Worm (Caenorhabditis elegans) whole organism, young adult: ENCODE measurements around the gene faah-2.

Experiments
- B0261.1 ChIP-seq: sonication (generic microtip); optimal IDR thresholded peaks from 2 replicates; lab custom pipeline; 2016; ENCODE audit warnings: mild to moderate bottlenecking, missing genetic modification characterization, moderate library complexity, missing compliant biosample characterization
- F23B12.7 ChIP-seq: sonication (generic microtip); optimal IDR thresholded peaks from 2 replicates; lab custom pipeline; 2017; ENCODE audit warnings: missing genetic modification characterization, mild to moderate bottlenecking, missing compliant biosample characterization, antibody characterized with exemption, moderate library complexity; ENCODE audit not compliant: insufficient read depth
- K12H6.12 ChIP-seq: fragments of 200-800 bp; sonication (Bioruptor generic); optimal IDR thresholded peaks from 2 replicates; lab custom pipeline; 2018; ENCODE audit warnings: mild to moderate bottlenecking, missing genetic modification characterization, missing compliant biosample characterization
- ZK185.1 ChIP-seq: sonication (generic microtip); optimal IDR thresholded peaks from 2 replicates; lab custom pipeline; 2016; ENCODE audit warnings: mild to moderate bottlenecking, missing genetic modification characterization, missing compliant biosample characterization; ENCODE audit not compliant: poor library complexity, severe bottlenecking
- aptf-3 ChIP-seq: fragments of 200-800 bp; sonication (Bioruptor generic); IDR thresholded peaks from 2 replicates; pipeline ENCODE4 v1.3.6; 2022; ENCODE audit warnings: missing genetic modification characterization, missing compliant biosample characterization
- ceh-58 ChIP-seq: fragments of 200-800 bp; sonication (Bioruptor generic); IDR thresholded peaks from 2 replicates; pipeline ENCODE4 v1.3.6; 2022; ENCODE audit warnings: missing genetic modification characterization, missing compliant biosample characterization
- efl-1 ChIP-seq: fragments of 150-350 bp; optimal IDR thresholded peaks from 2 replicates; lab custom pipeline; 2014; ENCODE audit warnings: missing biosample characterization, missing genetic modification reagents, missing genetic modification characterization
- lin-35 ChIP-seq, 3 experiments: fragments of 150-350 bp in 2 of 3; sonication (generic microtip) in 1 of 3; optimal IDR thresholded peaks; 2 replicates each; lab custom pipeline; 2014 to 2018; ENCODE audit warnings: missing biosample characterization in 3 of 3, missing genetic modification characterization in 3 of 3, missing genetic modification reagents in 3 of 3
- mxl-1 ChIP-seq: sonication (generic microtip); optimal IDR thresholded peaks from 2 replicates; lab custom pipeline; 2016; ENCODE audit warnings: missing genetic modification characterization, missing compliant biosample characterization
- nfya-1 ChIP-seq: sonication (generic microtip); optimal IDR thresholded peaks from 2 replicates; lab custom pipeline; 2017; ENCODE audit warnings: antibody characterized with exemption, missing compliant biosample characterization, missing genetic modification characterization, borderline replicate concordance; ENCODE audit not compliant: insufficient read depth
- snpc-4 ChIP-seq, 5 experiments: fragments of 150-350 bp in 1 of 5; sonication (generic microtip) in 4 of 5; optimal IDR thresholded peaks; 2 replicates each; lab custom pipeline; 2014 to 2018; ENCODE audit warnings: missing genetic modification characterization in 5 of 5, missing biosample characterization in 3 of 5, antibody characterized with exemption in 2 of 5, mild to moderate bottlenecking in 2 of 5, missing compliant biosample characterization in 2 of 5, missing genotype in 2 of 5, moderate library complexity in 2 of 5, missing genetic modification reagents in 1 of 5
- unc-130 ChIP-seq: sonication (generic microtip); optimal IDR thresholded peaks from 2 replicates; lab custom pipeline; 2016; ENCODE audit warnings: missing genetic modification reagents, missing genetic modification characterization, missing compliant biosample characterization
- unc-62 ChIP-seq: fragments of 150-350 bp; optimal IDR thresholded peaks from 2 replicates; lab custom pipeline; 2014; ENCODE audit warnings: missing biosample characterization, missing genetic modification reagents, missing genetic modification characterization
- ztf-6 ChIP-seq: fragments of 200-800 bp; sonication (Bioruptor generic); IDR thresholded peaks from 2 replicates; pipeline ENCODE4 v1.3.6; 2022; ENCODE audit warnings: missing genetic modification reagents, missing genetic modification characterization, missing compliant biosample characterization

DNA sequence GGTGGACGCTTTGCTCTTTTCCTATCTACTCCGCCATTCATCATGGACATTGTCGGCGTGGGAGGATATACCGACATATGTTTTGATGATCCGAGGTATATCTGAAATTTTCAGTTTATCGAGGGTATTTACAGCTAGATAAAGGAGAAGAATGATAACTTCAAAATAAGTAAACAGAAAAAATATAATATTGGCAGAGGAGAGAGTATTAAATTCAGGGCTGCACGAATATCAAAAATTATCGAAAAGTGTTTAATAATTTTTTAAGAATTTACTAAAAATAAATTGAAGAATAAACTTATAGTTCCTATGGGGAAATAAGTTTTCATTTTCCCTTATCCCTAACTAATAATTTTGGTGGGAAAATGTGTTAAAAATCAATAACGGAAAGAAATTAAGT lies 46.6 kb downstream of the faah-2 start, which contains the start of gene wsp-1:
- TF ChIP-seq unc-62, result no peak
- no peak for TF ChIP-seq K12H6.12 (tag; lab: Kevin White, UChicago)
- TF ChIP-seq mxl-1 (tag; lab: Kevin White, UChicago), result no peak
- no peak for TF ChIP-seq snpc-4 (GFP tag; optimal IDR thresholded peaks at IDR 0.05; lab: Kevin White, UChicago)
- no peak for TF ChIP-seq snpc-4 (tag; optimal IDR thresholded peaks at IDR 0.05; lab: Kevin White, UChicago)
- TF ChIP-seq ztf-6 (GFP tag; lab: Robert Waterston, UW), result no peak
- no peak for TF ChIP-seq efl-1 (GFP tag; lab: Kevin White, UChicago)
- TF ChIP-seq ZK185.1 (tag; lab: Kevin White, UChicago), result no peak
- no peak for TF ChIP-seq F23B12.7 (tag; lab: Kevin White, UChicago)
- no peak for TF ChIP-seq ceh-58 (GFP tag; lab: Robert Waterston, UW)
- TF ChIP-seq aptf-3, result no peak
- TF ChIP-seq unc-130, result no peak
- TF ChIP-seq B0261.1, result no peak
- TF ChIP-seq lin-35 (GFP tag; optimal IDR thresholded peaks at IDR 0.05; lab: Kevin White, UChicago), result no peak
- no peak for TF ChIP-seq nfya-1 (tag; lab: Kevin White, UChicago)
